Fruit fly (Drosophila melanogaster) whole organism, adult: Measurements from ENCODE around the gene CNPYb.

Experiments
- CG12768 ChIP-seq: fragments of 200-800 bp; sonication (Bioruptor generic); optimal IDR thresholded peaks from 2 replicates; lab custom pipeline; 2017; ENCODE audit warnings: missing biosample characterization, missing genetic modification characterization, mild to moderate bottlenecking, moderate library complexity, missing genetic modification reagents
- CG7045 ChIP-seq: fragments of 200-800 bp; sonication (Bioruptor generic); optimal IDR thresholded peaks from 2 replicates; lab custom pipeline; 2017; ENCODE audit warnings: missing biosample characterization, mild to moderate bottlenecking, missing genetic modification characterization
- Clk ChIP-seq: fragments of 200-800 bp; sonication (Bioruptor generic); optimal IDR thresholded peaks from 2 replicates; lab custom pipeline; 2017; ENCODE audit warnings: missing biosample characterization, missing genetic modification characterization
- Crg-1 ChIP-seq: fragments of 200-800 bp; sonication (Bioruptor generic); optimal IDR thresholded peaks from 2 replicates; lab custom pipeline; 2016; ENCODE audit warnings: missing biosample characterization, missing genetic modification characterization
- bab1 ChIP-seq: fragments of 200-800 bp; sonication (Bioruptor generic); optimal IDR thresholded peaks from 3 replicates; lab custom pipeline; 2019; ENCODE audit warnings: missing biosample characterization, mild to moderate bottlenecking, missing genetic modification characterization, moderate library complexity
- cic ChIP-seq: fragments of 200-800 bp; sonication (Bioruptor generic); optimal IDR thresholded peaks from 2 replicates; lab custom pipeline; 2017; ENCODE audit warnings: missing biosample characterization, mild to moderate bottlenecking, missing genetic modification characterization, moderate library complexity

dm6 chr3L:19092125-19093058, 3.6 kb downstream of the CNPYb start, which contains the start of gene MESR6:
- TF ChIP-seq CG12768 (GFP tag; lab: Kevin White, UChicago) = no peak
- no peak for TF ChIP-seq CG7045 (GFP tag; lab: Kevin White, UChicago)
- TF ChIP-seq Crg-1 = no peak
- no peak for TF ChIP-seq Clk
- peak; percentile 44 for TF ChIP-seq bab1 (GFP tag; lab: Kevin White, UChicago)
- no peak for TF ChIP-seq cic (GFP tag; lab: Kevin White, UChicago)
